Fruit fly (Drosophila melanogaster) whole organism, adult: ENCODE results near the gene CG14803.

Source experiments
- CG11617 ChIP-seq: fragments of 200-800 bp; sonication (Bioruptor generic); optimal IDR thresholded peaks from 2 replicates; lab custom pipeline; 2017; ENCODE audit warnings: mild to moderate bottlenecking, missing biosample characterization, missing genetic modification reagents, missing genetic modification characterization
- CG12768 ChIP-seq: fragments of 200-800 bp; sonication (Bioruptor generic); optimal IDR thresholded peaks from 2 replicates; lab custom pipeline; 2017; ENCODE audit warnings: missing biosample characterization, missing genetic modification characterization, mild to moderate bottlenecking, moderate library complexity, missing genetic modification reagents
- CG14711 ChIP-seq: fragments of 200-800 bp; sonication (Bioruptor generic); optimal IDR thresholded peaks from 2 replicates; lab custom pipeline; 2018; ENCODE audit warnings: missing biosample characterization, mild to moderate bottlenecking, missing genetic modification characterization, moderate library complexity
- CG33017 ChIP-seq: fragments of 200-800 bp; sonication (Bioruptor generic); optimal IDR thresholded peaks from 2 replicates; lab custom pipeline; 2018; ENCODE audit warnings: missing biosample characterization, mild to moderate bottlenecking, missing genetic modification characterization, moderate library complexity
- CG5204 ChIP-seq: fragments of 200-800 bp; sonication (Bioruptor generic); optimal IDR thresholded peaks from 2 replicates; lab custom pipeline; 2016; ENCODE audit warnings: missing biosample characterization, missing genetic modification characterization
- CG7045 ChIP-seq: fragments of 200-800 bp; sonication (Bioruptor generic); optimal IDR thresholded peaks from 2 replicates; lab custom pipeline; 2017; ENCODE audit warnings: missing biosample characterization, mild to moderate bottlenecking, missing genetic modification characterization
- Clk ChIP-seq: fragments of 200-800 bp; sonication (Bioruptor generic); optimal IDR thresholded peaks from 2 replicates; lab custom pipeline; 2017; ENCODE audit warnings: missing biosample characterization, missing genetic modification characterization
- Crg-1 ChIP-seq: fragments of 200-800 bp; sonication (Bioruptor generic); optimal IDR thresholded peaks from 2 replicates; lab custom pipeline; 2016; ENCODE audit warnings: missing biosample characterization, missing genetic modification characterization
- Hr96 ChIP-seq: fragments of 200-800 bp; sonication (Bioruptor generic); optimal IDR thresholded peaks from 2 replicates; lab custom pipeline; 2016; ENCODE audit warnings: missing biosample characterization, missing genetic modification characterization
- cic ChIP-seq: fragments of 200-800 bp; sonication (Bioruptor generic); optimal IDR thresholded peaks from 2 replicates; lab custom pipeline; 2017; ENCODE audit warnings: missing biosample characterization, mild to moderate bottlenecking, missing genetic modification characterization, moderate library complexity
- cnc ChIP-seq, 2 experiments: fragments of >200 bp; optimal IDR thresholded peaks; 2 replicates each; lab custom pipeline; 2017
- pad ChIP-seq: fragments of 200-800 bp; sonication (Bioruptor generic); optimal IDR thresholded peaks from 3 replicates; lab custom pipeline; 2017; ENCODE audit warnings: missing biosample characterization, missing genetic modification characterization, mild to moderate bottlenecking, moderate library complexity, missing genetic modification reagents
- tj ChIP-seq: fragments of 200-800 bp; sonication (Bioruptor generic); optimal IDR thresholded peaks from 3 replicates; lab custom pipeline; 2017; ENCODE audit warnings: missing biosample characterization, mild to moderate bottlenecking, missing genetic modification characterization, moderate library complexity
- toe ChIP-seq: fragments of 200-800 bp; sonication (Bioruptor generic); optimal IDR thresholded peaks from 2 replicates; lab custom pipeline; 2016; ENCODE audit warnings: missing biosample characterization, missing genetic modification characterization

DNA sequence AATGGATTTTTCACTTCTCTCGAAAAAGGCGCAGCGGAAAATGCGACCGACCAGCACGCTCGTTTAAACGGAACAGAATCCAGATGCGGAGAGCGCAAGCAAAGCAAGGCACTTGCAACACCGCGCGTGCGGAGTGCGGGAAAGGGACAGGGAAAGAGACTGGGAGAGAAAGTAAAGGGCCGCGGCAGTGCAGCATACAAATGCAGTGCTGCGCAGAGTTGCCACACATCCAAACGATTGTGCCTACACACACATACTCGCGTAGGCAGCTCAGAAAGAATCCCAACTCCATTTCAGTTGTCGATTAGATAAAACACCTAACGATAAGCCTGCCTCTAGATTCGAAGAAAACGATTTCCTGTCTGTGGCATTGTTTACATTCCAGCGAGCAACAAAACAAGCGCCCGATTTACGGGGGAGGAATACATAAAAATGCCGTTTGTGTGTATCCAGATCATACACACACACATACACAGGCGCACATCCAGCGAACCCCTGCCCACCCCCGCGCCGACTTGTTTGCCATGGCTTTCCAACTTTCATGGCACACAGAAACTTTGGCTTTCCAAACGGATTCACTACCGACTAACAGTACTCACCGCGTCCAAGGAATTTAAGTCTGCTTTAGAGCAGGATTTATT is 30.9 kb downstream of the CG14803 start:
- TF ChIP-seq cnc (optimal IDR thresholded peaks at IDR 0.05; lab: Kevin White, UChicago) (no peak), CG5204 (no peak), Hr96 (no peak), Crg-1 (GFP tag; lab: Kevin White, UChicago) (no peak), CG7045 (no peak), CG11617 (no peak), toe (no peak), Clk (no peak), tj (GFP tag; lab: Kevin White, UChicago) (no peak), CG33017 (tag; lab: Kevin White, UChicago) (no peak), CG12768 (GFP tag; lab: Kevin White, UChicago) (no peak), pad (no peak), cic (GFP tag; lab: Kevin White, UChicago) (no peak), CG14711 (peak; percentile 94)
